Fruit fly (Drosophila melanogaster): ENCODE results near the gene Sr-CIII.
A peak's percentile ranks its signal among the peaks of the same experiment; 100 is the strongest.

Gene Sr-CIII

dm6 chr2L:4093728-4094324 is 26.3 kb upstream of the Sr-CIII start (continued):
- TF ChIP-seq Eip93F (GFP tag; optimal IDR thresholded peaks at IDR 0.05): no peak
- TF ChIP-seq dac (GFP tag; optimal IDR thresholded peaks at IDR 0.05): peak; percentile 73
- TF ChIP-seq Gug (GFP tag; IDR thresholded peaks at IDR 0.05): peak; percentile 77
- TF ChIP-seq cyc (GFP tag; optimal IDR thresholded peaks at IDR 0.05): peak; percentile 26
- no peak for TF ChIP-seq fd85E (GFP tag; optimal IDR thresholded peaks at IDR 0.05)
- peak; percentile 81 for TF ChIP-seq OdsH (GFP tag; optimal IDR thresholded peaks at IDR 0.05)
- TF ChIP-seq esn (GFP tag; optimal IDR thresholded peaks at IDR 0.05): peak; percentile 33
- no peak for TF ChIP-seq Ets21C (GFP tag; optimal IDR thresholded peaks at IDR 0.05)
- peak; percentile 87 for TF ChIP-seq eg (GFP tag; IDR thresholded peaks at IDR 0.05)
- peak; percentile 32 for TF ChIP-seq Met (GFP tag; optimal IDR thresholded peaks at IDR 0.05)
- TF ChIP-seq Blimp-1 (GFP tag; optimal IDR thresholded peaks at IDR 0.05): no peak
- TF ChIP-seq CG6808 (GFP tag; optimal IDR thresholded peaks at IDR 0.05): peak; percentile 68
- peak; percentile 80 for TF ChIP-seq pdm3 (GFP tag; optimal IDR thresholded peaks at IDR 0.05)

DNA sequence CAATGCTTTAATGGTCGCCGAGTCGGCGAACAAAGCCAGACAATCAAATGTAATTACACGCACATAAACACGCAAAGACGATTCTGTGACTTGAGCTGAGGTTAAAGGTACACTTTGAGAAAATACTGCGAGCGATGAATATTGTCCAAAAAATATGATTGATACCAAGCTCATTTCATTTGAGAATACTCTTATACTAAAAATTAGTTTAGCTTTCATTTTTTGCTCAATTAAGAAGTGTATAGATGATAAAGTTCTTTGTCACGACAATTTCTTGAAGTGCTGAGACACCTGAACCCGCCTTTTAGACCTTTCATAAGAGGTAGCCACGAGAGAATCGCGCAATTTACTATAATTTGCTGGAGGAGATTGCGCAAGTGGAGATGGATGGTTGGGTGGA is 23.6 kb upstream of the Sr-CIII start:
- peak; percentile 33 for TF ChIP-seq svp (GFP tag)
- TF ChIP-seq CG6276 (GFP tag; optimal IDR thresholded peaks at IDR 0.05): no peak
- peak; percentile 37 for TF ChIP-seq Sox14 (GFP tag; optimal IDR thresholded peaks at IDR 0.05)
- no peak for TF ChIP-seq CG6792 (GFP tag; optimal IDR thresholded peaks at IDR 0.05)
- TF ChIP-seq Hr4 (GFP tag; optimal IDR thresholded peaks at IDR 0.05): peak; percentile 2
- peak; percentile 37 for TF ChIP-seq CG3032 (tag; optimal IDR thresholded peaks at IDR 0.05)
- TF ChIP-seq spab (GFP tag; optimal IDR thresholded peaks at IDR 0.05): peak; percentile 10
- peak; percentile 27 to 51 for TF ChIP-seq ss (GFP tag; optimal IDR thresholded peaks at IDR 0.05)
- 0 out of 3 replicates have a peak, but pooled peaks have one; percentile 17 for TF ChIP-seq eg (GFP tag; IDR thresholded peaks at IDR 0.05)
- peak; percentile 39 for TF ChIP-seq topi (GFP tag; optimal IDR thresholded peaks at IDR 0.05)
- TF ChIP-seq fkh (GFP tag; optimal IDR thresholded peaks at IDR 0.05): no peak
- TF ChIP-seq Gug (GFP tag; IDR thresholded peaks at IDR 0.05): peak; percentile 33; the same call in 1 of the 2 replicates
- TF ChIP-seq CG32006 (GFP tag; optimal IDR thresholded peaks at IDR 0.05): peak; percentile 40
- TF ChIP-seq Lpt (GFP tag; optimal IDR thresholded peaks at IDR 0.05): peak; percentile 35
- peak; percentile 12 for TF ChIP-seq CG1621 (tag; optimal IDR thresholded peaks at IDR 0.05)
- peak; percentile 39 for TF ChIP-seq CG10669 (GFP tag; optimal IDR thresholded peaks at IDR 0.05)
- TF ChIP-seq Eip75B (GFP tag; optimal IDR thresholded peaks at IDR 0.05): peak; percentile 36
- peak; percentile 30 for TF ChIP-seq esn (GFP tag; optimal IDR thresholded peaks at IDR 0.05)
- peak; percentile 13 for TF ChIP-seq vri (GFP tag; optimal IDR thresholded peaks at IDR 0.05)
- TF ChIP-seq Blimp-1 (GFP tag; optimal IDR thresholded peaks at IDR 0.05): no peak
- TF ChIP-seq achi (GFP tag; optimal IDR thresholded peaks at IDR 0.05): peak; percentile 29
- peak; percentile 28 for TF ChIP-seq dsx (GFP tag; optimal IDR thresholded peaks at IDR 0.05; ENCODE audit: poor library complexity, severe bottlenecking)
- peak; percentile 34 for TF ChIP-seq pdm3 (GFP tag; optimal IDR thresholded peaks at IDR 0.05)
- TF ChIP-seq Ets96B (tag; optimal IDR thresholded peaks at IDR 0.05): peak; percentile 45
- TF ChIP-seq CG8119 (GFP tag; IDR thresholded peaks at IDR 0.05): no peak
- TF ChIP-seq Hr39 (GFP tag; optimal IDR thresholded peaks at IDR 0.05): peak; percentile 31
- peak; percentile 4 for TF ChIP-seq CG6808 (GFP tag; optimal IDR thresholded peaks at IDR 0.05)
- TF ChIP-seq CG6854 (GFP tag; optimal IDR thresholded peaks at IDR 0.05): no peak
- no peak for TF ChIP-seq Hr38 (GFP tag; optimal IDR thresholded peaks at IDR 0.05)
- no peak for TF ChIP-seq Eip93F (GFP tag; optimal IDR thresholded peaks at IDR 0.05)
- no peak for TF ChIP-seq fd85E (GFP tag; optimal IDR thresholded peaks at IDR 0.05)
- TF ChIP-seq acj6 (GFP tag; optimal IDR thresholded peaks at IDR 0.05): peak; percentile 52
- TF ChIP-seq CG4318 (GFP tag; optimal IDR thresholded peaks at IDR 0.05): no peak
- TF ChIP-seq CG34406 (GFP tag; optimal IDR thresholded peaks at IDR 0.05): peak; percentile 3
- TF ChIP-seq Eip78C (GFP tag): peak; percentile 83
- TF ChIP-seq net (GFP tag; optimal IDR thresholded peaks at IDR 0.05): peak; percentile 17
- TF ChIP-seq CG8632 (GFP tag; optimal IDR thresholded peaks at IDR 0.05): no peak
- TF ChIP-seq fd59A (GFP tag; optimal IDR thresholded peaks at IDR 0.05): no peak
- TF ChIP-seq CG31627 (GFP tag; optimal IDR thresholded peaks at IDR 0.05): peak; percentile 33
- TF ChIP-seq lz (GFP tag; optimal IDR thresholded peaks at IDR 0.05): peak; percentile 20
- peak; percentile 5 for TF ChIP-seq Ets21C (GFP tag; optimal IDR thresholded peaks at IDR 0.05)
- peak; percentile 63; the same call in 2 of the 3 replicates for TF ChIP-seq CG6163 (GFP tag; IDR thresholded peaks at IDR 0.05)
- peak; percentile 9 for TF ChIP-seq CG7368 (GFP tag; optimal IDR thresholded peaks at IDR 0.05)
- no peak for TF ChIP-seq CG11294 (GFP tag; IDR thresholded peaks at IDR 0.05)
- TF ChIP-seq Met (GFP tag; optimal IDR thresholded peaks at IDR 0.05): peak; percentile 33
